Worm (Caenorhabditis elegans) whole organism, L4/young adult: ENCODE data around the gene slc-30A9.

Experiments
- W03F9.2 ChIP-seq: fragments of 150-350 bp; optimal IDR thresholded peaks from 2 replicates; lab custom pipeline; 2014; ENCODE audit warnings: missing biosample characterization, missing genetic modification characterization
- dao-5 ChIP-seq: sonication (generic microtip); optimal IDR thresholded peaks from 2 replicates; lab custom pipeline; 2016; ENCODE audit warnings: missing genotype, missing genetic modification characterization, moderate library complexity, missing compliant biosample characterization
- him-1 ChIP-seq: sonication (generic microtip); optimal IDR thresholded peaks from 2 replicates; lab custom pipeline; 2016; ENCODE audit warnings: missing genotype, missing genetic modification reagents, missing genetic modification characterization, missing compliant biosample characterization

DNA sequence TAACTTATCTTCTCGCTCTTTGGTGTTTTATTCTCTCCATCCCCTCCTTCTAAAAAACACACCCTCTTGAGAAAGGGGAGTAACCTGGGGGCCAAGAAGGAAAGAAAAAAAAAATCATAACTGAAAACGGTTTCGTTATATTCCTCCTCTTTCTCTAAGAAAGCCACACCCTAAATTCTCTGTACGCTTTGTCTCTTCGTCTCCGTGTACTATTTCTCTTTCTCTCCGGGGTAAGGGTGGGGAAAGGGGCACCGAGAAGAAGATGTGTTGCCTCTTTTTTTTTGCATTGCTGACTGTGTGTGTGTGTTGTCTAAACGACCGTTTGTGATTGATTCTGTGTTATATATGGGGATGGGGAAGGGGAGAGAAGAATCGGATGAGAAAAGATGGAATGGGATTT lies 42.4 kb downstream of the slc-30A9 start:
- TF ChIP-seq him-1: no peak
- no peak for TF ChIP-seq W03F9.2 (tag; lab: Kevin White, UChicago)
- no peak for TF ChIP-seq dao-5
